Worm (Caenorhabditis elegans): ENCODE data around the gene cif-1.

- TF ChIP-seq cnd-1 (tag; optimal IDR thresholded peaks at IDR 0.05) (no peak), ces-1 (GFP tag; optimal IDR thresholded peaks at IDR 0.05) (no peak), pha-4 (tag; optimal IDR thresholded peaks at IDR 0.05) (no peak), mab-5 (tag; optimal IDR thresholded peaks at IDR 0.05) (no peak), drap-1 (GFP tag; optimal IDR thresholded peaks at IDR 0.05) (no peak), mep-1 (tag; optimal IDR thresholded peaks at IDR 0.05) (no peak), blmp-1 (tag; optimal IDR thresholded peaks at IDR 0.05) (no peak)
These were observed 27.4 kb downstream of the cif-1 start for ce11 chrIV:4683149-4683548.

All from whole organism, mixed stage, embryonic.